Worm (Caenorhabditis elegans) whole organism, L1 larva: Measurements from ENCODE around the gene C17C3.24.

Source experiments
- C04F5.9 ChIP-seq: sonication (generic microtip); optimal IDR thresholded peaks from 2 replicates; lab custom pipeline; 2016; ENCODE audit warnings: missing genetic modification characterization, missing compliant biosample characterization
- C34B4.2 ChIP-seq: sonication (generic microtip); optimal IDR thresholded peaks from 2 replicates; lab custom pipeline; 2017; ENCODE audit warnings: mild to moderate bottlenecking, missing genetic modification characterization, missing compliant biosample characterization
- F16B12.6 ChIP-seq: fragments of 150-350 bp; optimal IDR thresholded peaks from 2 replicates; lab custom pipeline; 2014; ENCODE audit warnings: missing biosample characterization, missing genetic modification characterization
- Y116A8C.19 ChIP-seq: sonication (generic microtip); optimal IDR thresholded peaks from 2 replicates; lab custom pipeline; 2016; ENCODE audit warnings: missing compliant biosample characterization, missing genetic modification characterization, borderline replicate concordance
- ama-1 ChIP-seq: fragments of 150-350 bp; optimal IDR thresholded peaks from 2 replicates; lab custom pipeline; 2014
- ceh-63 ChIP-seq: fragments of 200-800 bp; sonication (Bioruptor generic); optimal IDR thresholded peaks from 2 replicates; lab custom pipeline; 2018; ENCODE audit warnings: mild to moderate bottlenecking, missing genetic modification characterization, missing compliant biosample characterization
- ceh-82 ChIP-seq, 3 experiments: fragments of 150-350 bp in 1 of 3; sonication (generic microtip) in 2 of 3; optimal IDR thresholded peaks; 2 replicates each; lab custom pipeline; 2014 to 2017; ENCODE audit warnings: missing biosample characterization in 3 of 3, missing genetic modification characterization in 3 of 3
- ceh-90 ChIP-seq: sonication (generic microtip); optimal IDR thresholded peaks from 2 replicates; lab custom pipeline; 2016; ENCODE audit warnings: missing genetic modification characterization, missing compliant biosample characterization
- ces-1 ChIP-seq: fragments of 150-350 bp; optimal IDR thresholded peaks from 2 replicates; lab custom pipeline; 2014; ENCODE audit warnings: missing biosample characterization, missing genetic modification reagents, missing genetic modification characterization
- dpl-1 ChIP-seq, 3 experiments: fragments of 150-350 bp in 2 of 3; sonication (generic microtip) in 1 of 3; optimal IDR thresholded peaks; 2 replicates each; lab custom pipeline; 2014 to 2017; ENCODE audit warnings: missing biosample characterization in 3 of 3, missing genetic modification characterization in 3 of 3, missing genetic modification reagents in 3 of 3
- dsc-1 ChIP-seq: sonication (generic microtip); optimal IDR thresholded peaks from 2 replicates; lab custom pipeline; 2016; ENCODE audit warnings: mild to moderate bottlenecking, missing genetic modification characterization, missing compliant biosample characterization
- egl-27 ChIP-seq, 2 experiments: fragments of 150-350 bp in 1 of 2; sonication (generic microtip); optimal IDR thresholded peaks; 3 replicates each; lab custom pipeline; 2017 to 2018; ENCODE audit warnings: missing biosample characterization in 2 of 2, missing genetic modification characterization in 2 of 2, missing genetic modification reagents in 2 of 2
- elt-3 ChIP-seq, 6 experiments: fragments of 150-350 bp in 1 of 6; sonication (generic microtip); optimal IDR thresholded peaks; 2 replicates each; lab custom pipeline; 2017 to 2018; ENCODE audit warnings: missing biosample characterization in 6 of 6, missing genetic modification characterization in 6 of 6, inconsistent platforms in 1 of 6
- ets-5 ChIP-seq: fragments of 200-800 bp; sonication (Bioruptor generic); IDR thresholded peaks from 2 replicates; pipeline ENCODE4 v1.3.6; 2022; ENCODE audit warnings: missing genetic modification characterization, missing compliant biosample characterization
- fkh-10 ChIP-seq: sonication (generic microtip); optimal IDR thresholded peaks from 2 replicates; lab custom pipeline; 2017; ENCODE audit warnings: missing biosample characterization, missing genetic modification reagents, missing genetic modification characterization
- fkh-8 ChIP-seq: sonication (generic microtip); optimal IDR thresholded peaks from 2 replicates; lab custom pipeline; 2016; ENCODE audit warnings: mild to moderate bottlenecking, missing genetic modification characterization, missing compliant biosample characterization
- grh-1 ChIP-seq: fragments of 200-800 bp; sonication (Bioruptor generic); IDR thresholded peaks from 2 replicates; pipeline ENCODE4 v1.3.6; 2022; ENCODE audit warnings: missing genetic modification reagents, missing genetic modification characterization, missing compliant biosample characterization
- hlh-17 ChIP-seq: fragments of 200-800 bp; sonication (Bioruptor generic); optimal IDR thresholded peaks from 2 replicates; lab custom pipeline; 2018; ENCODE audit warnings: missing genetic modification characterization, mild to moderate bottlenecking, missing compliant biosample characterization, moderate library complexity, borderline replicate concordance
- hlh-4 ChIP-seq: sonication (generic microtip); optimal IDR thresholded peaks from 2 replicates; lab custom pipeline; 2016; ENCODE audit warnings: mild to moderate bottlenecking, missing genetic modification characterization, missing compliant biosample characterization
- hpl-2 ChIP-seq: fragments of 150-350 bp; optimal IDR thresholded peaks from 2 replicates; lab custom pipeline; 2014; ENCODE audit warnings: missing biosample characterization, missing genetic modification reagents, missing genetic modification characterization
- irx-1 ChIP-seq: sonication (generic microtip); optimal IDR thresholded peaks from 2 replicates; lab custom pipeline; 2016; ENCODE audit warnings: missing genetic modification characterization, missing compliant biosample characterization
- lin-13 ChIP-seq: fragments of 150-350 bp; optimal IDR thresholded peaks from 2 replicates; lab custom pipeline; 2014; ENCODE audit warnings: missing biosample characterization, missing genetic modification reagents, missing genetic modification characterization
- lin-14 ChIP-seq: fragments of 200-800 bp; sonication (Bioruptor generic); optimal IDR thresholded peaks from 2 replicates; lab custom pipeline; 2018; ENCODE audit warnings: mild to moderate bottlenecking, missing genetic modification characterization, moderate library complexity, missing compliant biosample characterization
- lin-15B ChIP-seq: fragments of 150-350 bp; sonication (generic microtip); optimal IDR thresholded peaks from 3 replicates; lab custom pipeline; 2014; ENCODE audit warnings: missing biosample characterization, missing genetic modification characterization
- lir-3 ChIP-seq: sonication (generic microtip); optimal IDR thresholded peaks from 2 replicates; lab custom pipeline; 2016; ENCODE audit warnings: mild to moderate bottlenecking, missing genetic modification characterization, moderate library complexity, missing compliant biosample characterization; ENCODE audit not compliant: poor library complexity
- mab-9 ChIP-seq: fragments of 200-800 bp; sonication (Bioruptor generic); IDR thresholded peaks from 2 replicates; pipeline ENCODE4 v1.3.6; 2022; ENCODE audit warnings: missing genetic modification reagents, missing genetic modification characterization, missing compliant biosample characterization
- mdl-1 ChIP-seq, 2 experiments: fragments of 150-350 bp; optimal IDR thresholded peaks; 2 replicates each; lab custom pipeline; 2014 to 2017; ENCODE audit warnings: missing biosample characterization in 2 of 2, missing genetic modification characterization in 2 of 2, inconsistent platforms in 1 of 2
- mef-2 ChIP-seq: fragments of 150-350 bp; optimal IDR thresholded peaks from 2 replicates; lab custom pipeline; 2014; ENCODE audit warnings: missing biosample characterization, missing genetic modification characterization
- mep-1 ChIP-seq: fragments of 150-350 bp; optimal IDR thresholded peaks from 2 replicates; lab custom pipeline; 2014; ENCODE audit warnings: missing biosample characterization, missing genetic modification characterization
- nhr-11 ChIP-seq: fragments of 150-350 bp; optimal IDR thresholded peaks from 2 replicates; lab custom pipeline; 2014; ENCODE audit warnings: missing biosample characterization, missing genetic modification characterization
- nhr-12 ChIP-seq: sonication (generic microtip); optimal IDR thresholded peaks from 2 replicates; lab custom pipeline; 2017; ENCODE audit warnings: missing biosample characterization, missing genetic modification characterization
- nhr-28 ChIP-seq: fragments of 150-350 bp; optimal IDR thresholded peaks from 2 replicates; lab custom pipeline; 2014; ENCODE audit warnings: missing biosample characterization, missing genetic modification characterization
- nhr-76 ChIP-seq: sonication (generic microtip); optimal IDR thresholded peaks from 2 replicates; lab custom pipeline; 2017; ENCODE audit warnings: missing biosample characterization, missing genetic modification characterization
- nhr-77 ChIP-seq: fragments of 150-350 bp; optimal IDR thresholded peaks from 2 replicates; lab custom pipeline; 2014; ENCODE audit warnings: missing biosample characterization, missing genetic modification characterization
- nhr-90 ChIP-seq: sonication (generic microtip); optimal IDR thresholded peaks from 2 replicates; lab custom pipeline; 2016; ENCODE audit warnings: mild to moderate bottlenecking, missing genetic modification characterization, missing compliant biosample characterization; ENCODE audit not compliant: poor library complexity
- pag-3 ChIP-seq: sonication (generic microtip); optimal IDR thresholded peaks from 2 replicates; lab custom pipeline; 2017; ENCODE audit warnings: missing genetic modification characterization, mild to moderate bottlenecking, missing compliant biosample characterization, antibody characterized with exemption, borderline replicate concordance; ENCODE audit not compliant: insufficient read depth
- pax-3 ChIP-seq: fragments of 200-800 bp; sonication (Bioruptor generic); optimal IDR thresholded peaks from 2 replicates; lab custom pipeline; 2018; ENCODE audit warnings: mild to moderate bottlenecking, missing genetic modification characterization, moderate library complexity, missing compliant biosample characterization
- pqm-1 ChIP-seq: sonication (generic microtip); optimal IDR thresholded peaks from 3 replicates; lab custom pipeline; 2017; ENCODE audit warnings: missing biosample characterization, missing genetic modification characterization
- skn-1 ChIP-seq: fragments of 150-350 bp; optimal IDR thresholded peaks from 2 replicates; lab custom pipeline; 2014; ENCODE audit warnings: missing biosample characterization, missing genetic modification characterization
- snpc-4 ChIP-seq: fragments of 150-350 bp; optimal IDR thresholded peaks from 2 replicates; lab custom pipeline; 2014; ENCODE audit warnings: missing biosample characterization, missing genetic modification characterization
- sox-4 ChIP-seq: sonication (generic microtip); optimal IDR thresholded peaks from 2 replicates; lab custom pipeline; 2016; ENCODE audit warnings: missing genetic modification characterization, missing compliant biosample characterization
- sptf-1 ChIP-seq: fragments of 150-350 bp; optimal IDR thresholded peaks from 2 replicates; lab custom pipeline; 2014; ENCODE audit warnings: missing biosample characterization, missing genetic modification characterization
- sup-37 ChIP-seq: fragments of 200-800 bp; sonication (Bioruptor generic); optimal IDR thresholded peaks from 2 replicates; lab custom pipeline; 2018; ENCODE audit warnings: mild to moderate bottlenecking, missing genetic modification characterization, missing compliant biosample characterization
- tbx-2 ChIP-seq: sonication (generic microtip); optimal IDR thresholded peaks from 2 replicates; lab custom pipeline; 2016; ENCODE audit warnings: missing genetic modification characterization, missing compliant biosample characterization
- tlp-1 ChIP-seq: fragments of 150-350 bp; optimal IDR thresholded peaks from 2 replicates; lab custom pipeline; 2014; ENCODE audit warnings: missing biosample characterization, missing genetic modification characterization
- unc-130 ChIP-seq: fragments of 150-350 bp; optimal IDR thresholded peaks from 2 replicates; lab custom pipeline; 2017; ENCODE audit warnings: missing biosample characterization, missing genetic modification characterization, inconsistent platforms
- vab-15 ChIP-seq: sonication (generic microtip); optimal IDR thresholded peaks from 2 replicates; lab custom pipeline; 2017; ENCODE audit warnings: missing genotype, mild to moderate bottlenecking, missing genetic modification characterization, missing compliant biosample characterization
- xbp-1 ChIP-seq: sonication (generic microtip); optimal IDR thresholded peaks from 2 replicates; lab custom pipeline; 2016; ENCODE audit warnings: missing genetic modification characterization, missing compliant biosample characterization
- zag-1 ChIP-seq: fragments of 150-350 bp; optimal IDR thresholded peaks from 2 replicates; lab custom pipeline; 2014; ENCODE audit warnings: missing biosample characterization, missing genetic modification characterization
- zip-4 ChIP-seq: fragments of 200-800 bp; sonication (Bioruptor generic); optimal IDR thresholded peaks from 2 replicates; lab custom pipeline; 2018; ENCODE audit warnings: mild to moderate bottlenecking, missing genetic modification characterization, moderate library complexity, missing compliant biosample characterization
- ztf-11 ChIP-seq, 2 experiments: sonication (generic microtip); optimal IDR thresholded peaks; 2 replicates each; lab custom pipeline; 2016 to 2017; ENCODE audit warnings: missing genetic modification characterization in 2 of 2, missing biosample characterization in 1 of 2, missing compliant biosample characterization in 1 of 2

The C17C3.24 gene

DNA sequence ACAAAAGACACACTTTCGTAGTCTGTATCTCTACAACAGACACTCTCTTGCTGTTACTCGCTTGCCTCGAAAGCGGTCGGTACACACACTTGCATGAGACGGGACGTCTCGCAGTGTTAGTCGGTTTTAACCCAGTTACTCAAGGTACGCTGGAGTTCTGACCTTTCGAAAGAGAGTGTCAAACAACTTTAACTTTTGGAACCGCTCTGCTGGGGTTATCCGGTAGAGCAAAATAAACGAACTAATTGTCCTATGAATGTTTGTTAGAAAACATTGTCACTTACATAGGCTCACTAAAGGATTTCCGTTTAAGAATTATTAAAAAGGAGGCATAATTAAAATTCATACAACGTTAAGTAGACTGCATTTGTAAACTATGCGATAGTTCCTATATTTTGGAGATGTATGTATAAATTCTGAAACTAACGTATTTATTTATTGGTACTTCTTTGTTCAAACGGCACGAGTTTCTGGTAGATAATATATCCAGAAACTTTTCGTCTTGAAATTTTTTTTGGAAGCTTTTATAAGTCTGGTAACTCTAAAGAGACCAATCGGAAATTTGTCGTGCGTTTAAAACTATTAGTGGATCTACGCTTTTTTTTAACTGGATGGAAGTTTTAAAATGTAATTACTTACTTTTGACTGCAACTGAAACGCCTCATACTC is 2.0 kb upstream of the C17C3.24 start (continued):
- TF ChIP-seq F16B12.6 (tag; lab: Kevin White, UChicago), result peak; percentile 60
- peak; percentile 69 for TF ChIP-seq Y116A8C.19 (tag; lab: Kevin White, UChicago)
- TF ChIP-seq ceh-90 (tag; lab: Kevin White, UChicago), result peak; percentile 71
- peak; percentile 99 for TF ChIP-seq lin-14 (GFP tag; lab: Kevin White, UChicago)
- peak; percentile 98 for TF ChIP-seq pax-3 (tag; lab: Kevin White, UChicago)
- TF ChIP-seq mab-9 (GFP tag; lab: Robert Waterston, UW), result peak; percentile 98
- TF ChIP-seq sptf-1 (tag; lab: Kevin White, UChicago), result no peak
- peak; percentile 98 for TF ChIP-seq unc-130 (tag; lab: Kevin White, UChicago)
- peak; percentile 99 for TF ChIP-seq dsc-1 (tag; lab: Kevin White, UChicago)
- peak; percentile 95 for TF ChIP-seq C04F5.9
- peak; percentile 96 for TF ChIP-seq nhr-11
- TF ChIP-seq zag-1 (tag; lab: Kevin White, UChicago), result peak; percentile 95
- TF ChIP-seq fkh-8 (tag; lab: Kevin White, UChicago), result peak; percentile 98
- peak; percentile 95 for TF ChIP-seq zip-4 (GFP tag; lab: Kevin White, UChicago)
- TF ChIP-seq mep-1 (tag; lab: Kevin White, UChicago), result peak; percentile 97
- TF ChIP-seq pag-3 (tag; lab: Kevin White, UChicago), result peak; percentile 79
- peak in 1 of 2 experiments; percentile 93 for TF ChIP-seq ztf-11 (tag; optimal IDR thresholded peaks at IDR 0.05; lab: Kevin White, UChicago)
- peak; percentile 90 for TF ChIP-seq skn-1 (tag; lab: Kevin White, UChicago)
- peak; percentile 67 for TF ChIP-seq C34B4.2
- TF ChIP-seq nhr-76, result peak; percentile 98
- TF ChIP-seq grh-1 (GFP tag; lab: Robert Waterston, UW), result peak; percentile 99
- TF ChIP-seq vab-15 (tag; lab: Kevin White, UChicago), result peak; percentile 87
- TF ChIP-seq nhr-77 (tag; lab: Kevin White, UChicago), result peak; percentile 99
- TF ChIP-seq nhr-12 (tag; lab: Kevin White, UChicago), result peak; percentile 68
- TF ChIP-seq mdl-1 (tag; optimal IDR thresholded peaks at IDR 0.05; lab: Kevin White, UChicago), result peak; percentile 38 to 93
- TF ChIP-seq tlp-1, result no peak
- peak; percentile 47 to 98 (median 80) for TF ChIP-seq elt-3 (tag; optimal IDR thresholded peaks at IDR 0.05; lab: Kevin White, UChicago)
- peak; percentile 93 for TF ChIP-seq mef-2 (tag; lab: Kevin White, UChicago)
- TF ChIP-seq lin-13, result peak; percentile 96
- peak; percentile 92 for TF ChIP-seq hlh-17 (GFP tag; lab: Kevin White, UChicago)
- peak; percentile 99 for TF ChIP-seq irx-1 (tag; lab: Kevin White, UChicago)
- TF ChIP-seq hlh-4 (tag; lab: Kevin White, UChicago), result peak; percentile 49
- TF ChIP-seq fkh-10 (GFP tag; lab: Kevin White, UChicago), result peak; percentile 99
- peak; percentile 69 for TF ChIP-seq nhr-28 (tag; lab: Kevin White, UChicago)
- 0 out of 2 replicates have a peak, but pooled peaks have one; percentile 74 for TF ChIP-seq ets-5 (GFP tag; lab: Robert Waterston, UW)
- TF ChIP-seq egl-27 (tag; optimal IDR thresholded peaks at IDR 0.05; lab: Kevin White, UChicago), result peak; percentile 92 to 93
- peak; percentile 100 for TF ChIP-seq ama-1 (lab: Kevin White, UChicago)
- TF ChIP-seq ces-1 (GFP tag; lab: Kevin White, UChicago), result peak; percentile 92
- TF ChIP-seq tbx-2 (tag; lab: Kevin White, UChicago), result peak; percentile 100
- peak; percentile 98 for TF ChIP-seq xbp-1
- peak; percentile 92 for TF ChIP-seq lir-3 (tag; lab: Kevin White, UChicago)
- TF ChIP-seq pqm-1 (tag; lab: Kevin White, UChicago), result peak; percentile 91
- peak; percentile 98 for TF ChIP-seq hpl-2 (GFP tag; lab: Kevin White, UChicago)
- peak; percentile 98 for TF ChIP-seq sox-4 (tag; lab: Kevin White, UChicago)
- peak; percentile 98 for TF ChIP-seq sup-37 (GFP tag; lab: Kevin White, UChicago)
- peak; percentile 100 for TF ChIP-seq snpc-4 (tag; lab: Kevin White, UChicago)
- TF ChIP-seq dpl-1 (GFP tag; optimal IDR thresholded peaks at IDR 0.05; lab: Kevin White, UChicago), result peak; percentile 80 to 85 (median 83)
- TF ChIP-seq ceh-63 (GFP tag; lab: Kevin White, UChicago), result peak; percentile 95
- peak; percentile 100 for TF ChIP-seq nhr-90 (tag; lab: Kevin White, UChicago)
- peak; percentile 60 for TF ChIP-seq lin-15B (tag; lab: Kevin White, UChicago)
- peak; percentile 96 to 97 (median 97) for TF ChIP-seq ceh-82 (tag; optimal IDR thresholded peaks at IDR 0.05; lab: Kevin White, UChicago)
